Fruit fly (Drosophila melanogaster) whole organism, embryonic: ENCODE results near the gene Spec2.
A peak's percentile ranks its signal among the peaks of the same experiment; 100 is the strongest.

Source experiments
- CG10209 ChIP-seq: fragments of 200-800 bp; sonication (Bioruptor generic); optimal IDR thresholded peaks from 3 replicates; lab custom pipeline; 2017; ENCODE audit warnings: missing biosample characterization, mild to moderate bottlenecking, missing genetic modification characterization, missing genetic modification reagents
- CG10565 ChIP-seq: fragments of 200-800 bp; sonication (Bioruptor generic); optimal IDR thresholded peaks from 3 replicates; lab custom pipeline; 2016; ENCODE audit warnings: missing biosample characterization, mild to moderate bottlenecking, missing genetic modification characterization
- CG11695 ChIP-seq: fragments of 200-800 bp; sonication (Bioruptor generic); IDR thresholded peaks from 3 replicates; pipeline ENCODE4 v1.3.6; 2022; ENCODE audit warnings: missing biosample characterization, missing genetic modification characterization
- CG11723 ChIP-seq: fragments of 200-800 bp; sonication (Bioruptor generic); optimal IDR thresholded peaks from 2 replicates; lab custom pipeline; 2017; ENCODE audit warnings: missing biosample characterization, mild to moderate bottlenecking, missing genetic modification characterization
- CG12071 ChIP-seq: fragments of 200-800 bp; sonication (Bioruptor generic); optimal IDR thresholded peaks from 3 replicates; lab custom pipeline; 2018; ENCODE audit warnings: missing biosample characterization, mild to moderate bottlenecking, missing genetic modification characterization
- CG12219 ChIP-seq: fragments of 200-800 bp; sonication (Bioruptor generic); optimal IDR thresholded peaks from 3 replicates; lab custom pipeline; 2018; ENCODE audit warnings: missing biosample characterization, mild to moderate bottlenecking, missing genetic modification characterization
- CG1233 ChIP-seq: fragments of 200-800 bp; sonication (Bioruptor generic); optimal IDR thresholded peaks from 4 replicates; lab custom pipeline; 2018; ENCODE audit warnings: missing biosample characterization, mild to moderate bottlenecking, missing genetic modification characterization
- CG13424 ChIP-seq: fragments of 200-800 bp; sonication (Bioruptor generic); optimal IDR thresholded peaks from 2 replicates; lab custom pipeline; 2019; ENCODE audit warnings: missing biosample characterization, mild to moderate bottlenecking, missing genetic modification characterization, moderate library complexity
- CG1529 ChIP-seq: fragments of 200-800 bp; sonication (Bioruptor generic); optimal IDR thresholded peaks from 3 replicates; lab custom pipeline; 2018; ENCODE audit warnings: missing biosample characterization, missing genetic modification characterization
- CG1647 ChIP-seq: fragments of 200-800 bp; sonication (Bioruptor generic); optimal IDR thresholded peaks from 3 replicates; lab custom pipeline; 2016; ENCODE audit warnings: missing biosample characterization, missing genetic modification characterization
- CG17802 ChIP-seq: fragments of 200-800 bp; sonication (Bioruptor generic); optimal IDR thresholded peaks from 2 replicates; lab custom pipeline; 2018; ENCODE audit warnings: missing biosample characterization, mild to moderate bottlenecking, missing genetic modification characterization, moderate library complexity
- CG18011 ChIP-seq: fragments of 200-800 bp; sonication (Bioruptor generic); optimal IDR thresholded peaks from 2 replicates; lab custom pipeline; 2017; ENCODE audit warnings: missing biosample characterization, missing genetic modification characterization, mild to moderate bottlenecking, moderate library complexity, missing genotype
- CG2202 ChIP-seq: fragments of 200-800 bp; sonication (Bioruptor generic); optimal IDR thresholded peaks from 2 replicates; lab custom pipeline; 2018; ENCODE audit warnings: missing biosample characterization, mild to moderate bottlenecking, missing genetic modification characterization
- CG30431 ChIP-seq: fragments of 200-800 bp; sonication (Bioruptor generic); optimal IDR thresholded peaks from 2 replicates; lab custom pipeline; 2017; ENCODE audit warnings: missing biosample characterization, missing genetic modification characterization
- CG32532 ChIP-seq: fragments of 200-800 bp; sonication (Bioruptor generic); IDR thresholded peaks from 2 replicates; pipeline ENCODE4 v1.3.6; 2022; ENCODE audit warnings: missing biosample characterization, missing genetic modification characterization
- CG3838 ChIP-seq: fragments of 200-800 bp; sonication (Bioruptor generic); optimal IDR thresholded peaks from 3 replicates; lab custom pipeline; 2016; ENCODE audit warnings: missing biosample characterization, missing genetic modification characterization
- CG4282 ChIP-seq: fragments of 200-800 bp; sonication (Bioruptor generic); optimal IDR thresholded peaks from 2 replicates; lab custom pipeline; 2016; ENCODE audit warnings: missing biosample characterization, missing genetic modification characterization
- CG5180 ChIP-seq: fragments of 200-800 bp; sonication (Bioruptor generic); optimal IDR thresholded peaks from 3 replicates; lab custom pipeline; 2017; ENCODE audit warnings: missing biosample characterization, missing genetic modification characterization, mild to moderate bottlenecking, moderate library complexity, missing genetic modification reagents
- CG7271 ChIP-seq: fragments of 200-800 bp; sonication (Bioruptor generic); optimal IDR thresholded peaks from 2 replicates; lab custom pipeline; 2018; ENCODE audit warnings: missing biosample characterization, mild to moderate bottlenecking, missing genetic modification characterization, moderate library complexity
- CG7357 ChIP-seq: fragments of 200-800 bp; sonication (Bioruptor generic); IDR thresholded peaks from 3 replicates; pipeline ENCODE4 v1.3.6; 2022; ENCODE audit warnings: missing biosample characterization, missing genetic modification characterization
- CG7372 ChIP-seq: fragments of 200-800 bp; sonication (Bioruptor generic); IDR thresholded peaks from 2 replicates; pipeline ENCODE4 v1.3.6; 2022; ENCODE audit warnings: missing biosample characterization, missing genetic modification characterization
- CG8359 ChIP-seq: fragments of 200-800 bp; sonication (Bioruptor generic); optimal IDR thresholded peaks from 2 replicates; lab custom pipeline; 2017; ENCODE audit warnings: missing biosample characterization, mild to moderate bottlenecking, missing genetic modification characterization, borderline replicate concordance
- CG9609 ChIP-seq: fragments of 200-800 bp; sonication (Bioruptor generic); optimal IDR thresholded peaks from 3 replicates; lab custom pipeline; 2016; ENCODE audit warnings: missing biosample characterization, missing genetic modification characterization
- Dll ChIP-seq: fragments of 200-800 bp; sonication (Bioruptor generic); IDR thresholded peaks from 4 replicates; pipeline ENCODE4 v1.3.6; 2022; ENCODE audit warnings: missing biosample characterization, missing genetic modification characterization; ENCODE audit not compliant: partially characterized antibody
- Dref ChIP-seq: fragments of 200-800 bp; sonication (Bioruptor generic); IDR thresholded peaks from 2 replicates; pipeline ENCODE4 v1.3.6; 2022; ENCODE audit warnings: missing biosample characterization, missing genetic modification characterization
- Eip74EF ChIP-seq, 2 experiments: fragments of 200-800 bp in 1 of 2; fragments of >200 bp in 1 of 2; sonication (Bioruptor generic) in 1 of 2; optimal IDR thresholded peaks; 2 replicates each; lab custom pipeline; 2017 to 2019; ENCODE audit warnings: missing biosample characterization in 2 of 2, missing genetic modification characterization in 2 of 2, mild to moderate bottlenecking in 1 of 2, moderate library complexity in 1 of 2
- HHEX ChIP-seq: fragments of 200-800 bp; sonication (Bioruptor generic); optimal IDR thresholded peaks from 3 replicates; lab custom pipeline; 2017; ENCODE audit warnings: missing biosample characterization, mild to moderate bottlenecking, missing genetic modification characterization, missing genetic modification reagents
- HLHmδ ChIP-seq: fragments of 200-800 bp; sonication (Bioruptor generic); optimal IDR thresholded peaks from 2 replicates; lab custom pipeline; 2018; ENCODE audit warnings: missing biosample characterization, mild to moderate bottlenecking, missing genetic modification characterization, moderate library complexity
- HmgZ ChIP-seq: fragments of 200-800 bp; sonication (Bioruptor generic); optimal IDR thresholded peaks from 2 replicates; lab custom pipeline; 2018; ENCODE audit warnings: missing biosample characterization, mild to moderate bottlenecking, missing genetic modification characterization
- Neu2 ChIP-seq: fragments of 200-800 bp; sonication (Bioruptor generic); optimal IDR thresholded peaks from 3 replicates; lab custom pipeline; 2016; ENCODE audit warnings: missing biosample characterization, missing genetic modification characterization, borderline replicate concordance
- Pdp1 ChIP-seq, 2 experiments: fragments of 200-800 bp; sonication (Bioruptor generic); optimal IDR thresholded peaks; 3 replicates each; lab custom pipeline; 2016; ENCODE audit warnings: missing biosample characterization in 2 of 2, missing genetic modification characterization in 2 of 2, mild to moderate bottlenecking in 1 of 2, moderate library complexity in 1 of 2
- Ravus ChIP-seq: fragments of 200-800 bp; sonication (Bioruptor generic); IDR thresholded peaks from 2 replicates; pipeline ENCODE4 v1.3.6; 2022; ENCODE audit warnings: missing biosample characterization, missing genetic modification characterization
- Side ChIP-seq: fragments of 200-800 bp; sonication (Bioruptor generic); optimal IDR thresholded peaks from 2 replicates; lab custom pipeline; 2016; ENCODE audit warnings: missing biosample characterization, missing genetic modification characterization
- chif ChIP-seq, 2 experiments: fragments of 200-800 bp; sonication (Bioruptor generic); optimal IDR thresholded peaks; 3 replicates each; lab custom pipeline; 2016; ENCODE audit warnings: missing biosample characterization in 2 of 2, missing genetic modification characterization in 2 of 2
- danr ChIP-seq: fragments of 200-800 bp; sonication (Bioruptor generic); IDR thresholded peaks from 2 replicates; pipeline ENCODE4 v1.3.6; 2022; ENCODE audit warnings: missing biosample characterization, missing genetic modification characterization
- dimm ChIP-seq: fragments of 200-800 bp; sonication (Bioruptor generic); IDR thresholded peaks from 2 replicates; pipeline ENCODE4 v1.3.6; 2022; ENCODE audit warnings: missing biosample characterization, missing genetic modification characterization
- fu2 ChIP-seq: fragments of 200-800 bp; sonication (Bioruptor generic); optimal IDR thresholded peaks from 2 replicates; lab custom pipeline; 2016; ENCODE audit warnings: missing biosample characterization, missing genetic modification characterization
- gfzf ChIP-seq: fragments of 200-800 bp; sonication (Bioruptor generic); optimal IDR thresholded peaks from 2 replicates; lab custom pipeline; 2016; ENCODE audit warnings: missing biosample characterization, mild to moderate bottlenecking, missing genetic modification characterization, moderate library complexity
- gro ChIP-seq: fragments of 200-800 bp; sonication (Bioruptor generic); optimal IDR thresholded peaks from 2 replicates; lab custom pipeline; 2016; ENCODE audit warnings: missing biosample characterization, missing genetic modification characterization
- gsb-n ChIP-seq: fragments of 200-800 bp; sonication (Bioruptor generic); optimal IDR thresholded peaks from 3 replicates; lab custom pipeline; 2018; ENCODE audit warnings: missing biosample characterization, mild to moderate bottlenecking, missing genetic modification characterization
- maf-S ChIP-seq: fragments of 200-800 bp; sonication (Bioruptor generic); optimal IDR thresholded peaks from 2 replicates; lab custom pipeline; 2016; ENCODE audit warnings: missing biosample characterization, missing genetic modification characterization
- org-1 ChIP-seq: fragments of 200-800 bp; sonication (Bioruptor generic); optimal IDR thresholded peaks from 2 replicates; lab custom pipeline; 2017; ENCODE audit warnings: missing biosample characterization, missing genetic modification characterization
- otp ChIP-seq: fragments of 200-800 bp; sonication (Bioruptor generic); IDR thresholded peaks from 3 replicates; pipeline ENCODE4, ENCODE4 v1.3.6; 2022; ENCODE audit warnings: missing biosample characterization, missing genetic modification characterization
- pb ChIP-seq: fragments of 200-800 bp; sonication (Bioruptor generic); optimal IDR thresholded peaks from 3 replicates; lab custom pipeline; 2016; ENCODE audit warnings: missing biosample characterization, missing genetic modification characterization
- pho ChIP-seq: fragments of 200-800 bp; sonication (Bioruptor generic); optimal IDR thresholded peaks from 2 replicates; lab custom pipeline; 2016; ENCODE audit warnings: missing biosample characterization, missing genetic modification characterization
- sisA ChIP-seq: fragments of 200-800 bp; sonication (Bioruptor generic); IDR thresholded peaks from 2 replicates; pipeline ENCODE4 v1.3.6; 2022; ENCODE audit warnings: missing biosample characterization, missing genetic modification characterization
- slp2 ChIP-seq: fragments of 200-800 bp; sonication (Bioruptor generic); optimal IDR thresholded peaks from 2 replicates; lab custom pipeline; 2016; ENCODE audit warnings: missing biosample characterization, missing genetic modification characterization
- sqz ChIP-seq: fragments of 200-800 bp; sonication (Bioruptor generic); optimal IDR thresholded peaks from 3 replicates; lab custom pipeline; 2018; ENCODE audit warnings: missing biosample characterization, mild to moderate bottlenecking, missing genetic modification characterization
- tap ChIP-seq: fragments of 200-800 bp; optimal IDR thresholded peaks from 3 replicates; lab custom pipeline; 2019; ENCODE audit warnings: missing biosample characterization, mild to moderate bottlenecking, missing genetic modification characterization, moderate library complexity

Spec2 gene

DNA sequence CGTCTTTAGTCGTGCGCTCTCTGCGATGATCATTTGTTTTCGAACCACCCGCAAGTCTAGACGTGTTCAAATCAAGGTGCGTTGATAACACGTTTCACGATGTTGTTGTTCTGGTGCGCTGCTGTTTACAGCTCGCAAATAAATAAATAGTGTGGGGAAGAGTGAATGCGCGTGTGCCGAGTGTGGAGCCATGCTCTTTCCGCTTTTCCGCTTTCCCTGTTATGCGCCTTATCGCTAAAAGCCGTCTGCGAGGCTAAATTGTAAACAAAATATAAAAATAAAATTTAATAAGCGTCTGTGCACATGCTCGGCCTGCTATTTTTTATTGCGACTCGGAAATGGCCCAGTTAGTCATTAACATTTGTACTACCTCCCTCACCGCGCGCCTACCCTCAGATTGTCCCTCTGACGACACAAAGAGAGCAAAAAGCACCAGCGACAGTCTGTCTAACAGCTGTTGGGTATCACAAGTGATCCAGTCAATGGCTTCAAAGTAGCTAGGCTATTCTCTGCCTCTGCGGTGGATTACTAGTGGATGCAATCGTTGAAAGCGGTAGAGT lies 48.8 kb upstream of the Spec2 start (continued):
- no peak for TF ChIP-seq Dll (GFP tag; lab: Robert Waterston, UW)
- peak; percentile 77 for TF ChIP-seq CG12219 (GFP tag; lab: Kevin White, UChicago)
- TF ChIP-seq sqz (GFP tag; lab: Kevin White, UChicago): no peak
- peak; percentile 38 for TF ChIP-seq fu2 (GFP tag; lab: Kevin White, UChicago)
- TF ChIP-seq CG32532: peak; percentile 35; the same call in 1 of the 2 replicates
- peak; percentile 22 for TF ChIP-seq slp2 (GFP tag; lab: Kevin White, UChicago)
- TF ChIP-seq CG9609 (GFP tag; lab: Kevin White, UChicago): no peak
- TF ChIP-seq CG4282 (GFP tag; lab: Kevin White, UChicago): no peak
- peak; percentile 18 for TF ChIP-seq pho
- peak; percentile 83 for TF ChIP-seq CG5180
- peak; percentile 4 for TF ChIP-seq pb
- TF ChIP-seq CG12071 (GFP tag; lab: Kevin White, UChicago): peak; percentile 94
- peak; percentile 89 for TF ChIP-seq CG1233 (GFP tag; lab: Kevin White, UChicago)
- TF ChIP-seq org-1 (GFP tag; lab: Kevin White, UChicago): peak; percentile 83
- TF ChIP-seq CG18011: peak; percentile 63
- TF ChIP-seq CG7271 (tag; lab: Kevin White, UChicago): peak; percentile 73
- TF ChIP-seq CG8359 (GFP tag; lab: Kevin White, UChicago): peak; percentile 72
- TF ChIP-seq CG17802 (tag; lab: Kevin White, UChicago): peak; percentile 55
- TF ChIP-seq CG1647 (GFP tag; lab: Kevin White, UChicago): no peak
- TF ChIP-seq gsb-n: peak; percentile 84
- TF ChIP-seq Side: peak; percentile 88
- peak; percentile 89 for TF ChIP-seq HHEX (GFP tag; lab: Kevin White, UChicago)
- no peak for TF ChIP-seq CG7357
- peak in 1 of 2 experiments; percentile 91 for TF ChIP-seq Eip74EF (GFP tag; optimal IDR thresholded peaks at IDR 0.05; lab: Kevin White, UChicago)
- peak; percentile 78 for TF ChIP-seq CG10209
- no peak for TF ChIP-seq gfzf (GFP tag; lab: Kevin White, UChicago)
- TF ChIP-seq maf-S (GFP tag; lab: Kevin White, UChicago): peak; percentile 56
- no peak for TF ChIP-seq dimm (GFP tag; lab: Robert Waterston, UW)
- TF ChIP-seq Ravus (GFP tag; lab: Robert Waterston, UW): no peak
- TF ChIP-seq otp (GFP tag; lab: Robert Waterston, UW): peak; percentile 69; the same call in 1 of the 3 replicates
- peak; percentile 87 for TF ChIP-seq CG11723
- peak; percentile 30 to 83 for TF ChIP-seq Pdp1 (GFP tag; optimal IDR thresholded peaks at IDR 0.05; lab: Kevin White, UChicago)
- peak; percentile 87 for TF ChIP-seq CG2202 (tag; lab: Kevin White, UChicago)
- TF ChIP-seq CG11695 (GFP tag; lab: Robert Waterston, UW): peak; percentile 68
- peak; percentile 28 to 53 for TF ChIP-seq chif (GFP tag; optimal IDR thresholded peaks at IDR 0.05; lab: Kevin White, UChicago)
- no peak for TF ChIP-seq CG10565 (GFP tag; lab: Kevin White, UChicago)
- TF ChIP-seq HLHmδ (GFP tag; lab: Kevin White, UChicago): peak; percentile 98
- no peak for TF ChIP-seq Neu2 (GFP tag; lab: Kevin White, UChicago)
- TF ChIP-seq danr: no peak
- peak; percentile 8 for TF ChIP-seq CG30431 (GFP tag; lab: Kevin White, UChicago)
- peak; percentile 87 for TF ChIP-seq CG1529 (GFP tag; lab: Kevin White, UChicago)
- TF ChIP-seq CG13424 (tag; lab: Kevin White, UChicago): peak; percentile 70
- TF ChIP-seq HmgZ (tag; lab: Kevin White, UChicago): peak; percentile 85
- no peak for TF ChIP-seq sisA (GFP tag; lab: Robert Waterston, UW)
- no peak for TF ChIP-seq Dref
- TF ChIP-seq gro (GFP tag; lab: Kevin White, UChicago): peak; percentile 79
- TF ChIP-seq tap: peak; percentile 64
- TF ChIP-seq CG7372: 0 out of 2 replicates have a peak, but pooled peaks have one; percentile 33
- TF ChIP-seq CG3838: peak; percentile 27
